Comparison of ENCODE assay signal across 1 fruit fly cellular context in the genomic region with DNA sequence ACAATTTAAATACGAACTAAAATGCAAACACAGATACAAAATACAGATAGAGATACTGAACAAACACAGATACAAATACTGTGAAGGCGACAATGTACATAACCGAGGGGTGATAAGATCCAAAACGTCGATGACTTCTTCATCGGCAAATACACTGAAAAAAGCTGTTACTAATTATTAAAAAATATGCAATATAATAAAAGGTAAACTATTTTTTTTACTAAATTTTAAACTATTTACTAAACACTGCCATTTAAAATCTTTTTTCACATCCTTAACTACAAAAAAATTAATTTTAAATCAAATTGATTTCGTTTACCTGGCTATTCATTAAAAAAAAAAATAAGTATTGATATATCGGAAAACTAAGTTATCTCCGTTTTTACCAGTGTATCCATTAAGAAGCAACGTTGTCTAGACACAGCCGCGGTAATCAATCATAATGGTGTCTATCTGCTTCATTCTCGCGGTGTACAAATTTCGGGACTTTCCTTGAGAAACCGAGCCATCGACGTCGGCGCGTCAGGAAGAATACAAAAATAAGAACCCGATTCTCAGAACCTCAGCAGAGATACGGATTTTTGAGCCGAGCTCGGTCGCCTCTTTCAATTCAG.
TF ChIP-seq lines count a peak whose summit lies in the region.

No protein-coding gene starts in this region.

TF ChIP-seq in whole organism, embryonic, 481 proteins besides CTCF, POLR2A, EP300 and RAD21 (continued from another document):
- TF ChIP-seq CG11504 (tag; optimal IDR thresholded peaks at IDR 0.05; lab: Kevin White, UChicago) (peak; percentile 87), btn (GFP tag; optimal IDR thresholded peaks at IDR 0.05; lab: Kevin White, UChicago) (peak; percentile 48), her (GFP tag; optimal IDR thresholded peaks at IDR 0.05; lab: Kevin White, UChicago) (peak; percentile 4), CG9817 (tag; optimal IDR thresholded peaks at IDR 0.05; lab: Kevin White, UChicago) (peak; percentile 25), CG4282 (GFP tag; optimal IDR thresholded peaks at IDR 0.05; lab: Kevin White, UChicago) (no peak), ac (GFP tag; optimal IDR thresholded peaks at IDR 0.05; lab: Kevin White, UChicago) (peak; percentile 92), NK7.1 (GFP tag; optimal IDR thresholded peaks at IDR 0.05; lab: Kevin White, UChicago) (peak; percentile 6), CG3847 (GFP tag; IDR thresholded peaks at IDR 0.05; lab: Robert Waterston, UW) (peak; percentile 38), gsb-n (tag; optimal IDR thresholded peaks at IDR 0.05; lab: Kevin White, UChicago) (peak; percentile 97), CrebB (tag; optimal IDR thresholded peaks at IDR 0.05; lab: Kevin White, UChicago) (peak; percentile 49), Bgb (GFP tag; IDR thresholded peaks at IDR 0.05; lab: Robert Waterston, UW; ENCODE audit: partially characterized antibody) (no peak), slbo (GFP tag; IDR thresholded peaks at IDR 0.05; lab: Robert Waterston, UW) (peak; percentile 51), toy (GFP tag; IDR thresholded peaks at IDR 0.05; lab: Robert Waterston, UW) (no peak), CG1832 (GFP tag; optimal IDR thresholded peaks at IDR 0.05; lab: Kevin White, UChicago) (no peak), CG4617 (GFP tag; optimal IDR thresholded peaks at IDR 0.05; lab: Kevin White, UChicago; ENCODE audit: borderline replicate concordance) (peak; percentile 62), CG3163 (GFP tag; optimal IDR thresholded peaks at IDR 0.05; lab: Kevin White, UChicago) (no peak), sqz (GFP tag; optimal IDR thresholded peaks at IDR 0.05; lab: Kevin White, UChicago) (peak; percentile 73), pita (GFP tag; optimal IDR thresholded peaks at IDR 0.05; lab: Kevin White, UChicago) (no peak), mirr (GFP tag; optimal IDR thresholded peaks at IDR 0.05; lab: Kevin White, UChicago) (no peak), CG17359 (tag; optimal IDR thresholded peaks at IDR 0.05; lab: Kevin White, UChicago) (peak; percentile 81), CG6254 (GFP tag; optimal IDR thresholded peaks at IDR 0.05; lab: Kevin White, UChicago) (peak; percentile 79), CG11398 (GFP tag; optimal IDR thresholded peaks at IDR 0.05; lab: Kevin White, UChicago) (peak; percentile 52), HmgZ (tag; optimal IDR thresholded peaks at IDR 0.05; lab: Kevin White, UChicago) (peak; percentile 6), jing (GFP tag; optimal IDR thresholded peaks at IDR 0.05; lab: Kevin White, UChicago) (peak; percentile 12), gro (GFP tag; optimal IDR thresholded peaks at IDR 0.05; lab: Kevin White, UChicago) (no peak), fru (optimal IDR thresholded peaks at IDR 0.05; lab: Kevin White, UChicago) (no peak), CG11093 (GFP tag; IDR thresholded peaks at IDR 0.05; lab: Robert Waterston, UW) (peak; percentile 77), Atf3 (GFP tag; optimal IDR thresholded peaks at IDR 0.05; lab: Kevin White, UChicago) (no peak), NC2β (GFP tag; optimal IDR thresholded peaks at IDR 0.05; lab: Kevin White, UChicago) (peak; percentile 37), Meics (GFP tag; optimal IDR thresholded peaks at IDR 0.05; lab: Kevin White, UChicago) (peak; percentile 54), CG2889 (GFP tag; IDR thresholded peaks at IDR 0.05; lab: Robert Waterston, UW) (no peak), yki (optimal IDR thresholded peaks at IDR 0.05; lab: Kevin White, UChicago) (no peak), caup (GFP tag; optimal IDR thresholded peaks at IDR 0.05; lab: Kevin White, UChicago; ENCODE audit: severe bottlenecking) (peak; percentile 54), dmrt99B (tag; optimal IDR thresholded peaks at IDR 0.05; lab: Kevin White, UChicago) (peak; percentile 85), CG31441 (GFP tag; IDR thresholded peaks at IDR 0.05; lab: Robert Waterston, UW) (peak; percentile 97), salm (tag; optimal IDR thresholded peaks at IDR 0.05; lab: Kevin White, UChicago) (peak; percentile 59), CG15696 (tag; optimal IDR thresholded peaks at IDR 0.05; lab: Kevin White, UChicago) (peak; percentile 99), Hr78 (GFP tag; optimal IDR thresholded peaks at IDR 0.05; lab: Kevin White, UChicago) (peak in 1 of 2 experiments; percentile 76), Xrp1 (GFP tag; IDR thresholded peaks at IDR 0.05; lab: Robert Waterston, UW) (peak; percentile 94), CG14710 (tag; optimal IDR thresholded peaks at IDR 0.05; lab: Kevin White, UChicago) (peak; percentile 98), Dip2 (GFP tag; IDR thresholded peaks at IDR 0.05; lab: Robert Waterston, UW) (no peak), Doc3 (GFP tag; IDR thresholded peaks at IDR 0.05; lab: Robert Waterston, UW; ENCODE audit: partially characterized antibody) (no peak), Hand (GFP tag; optimal IDR thresholded peaks at IDR 0.05; lab: Kevin White, UChicago) (no peak), klu (GFP tag; IDR thresholded peaks at IDR 0.05; lab: Robert Waterston, UW) (no peak; the same call in 1 of the 2 replicates), GATAe (GFP tag; conservative IDR thresholded peaks at IDR 0.05; lab: Robert Waterston, UW) (no peak), mam (GFP tag; optimal IDR thresholded peaks at IDR 0.05; lab: Kevin White, UChicago) (no peak), stc (GFP tag; IDR thresholded peaks at IDR 0.05; lab: Robert Waterston, UW) (no peak), stwl (tag; optimal IDR thresholded peaks at IDR 0.05; lab: Kevin White, UChicago) (peak; percentile 61), Taf1 (GFP tag; IDR thresholded peaks at IDR 0.05; lab: Robert Waterston, UW) (no peak), gfzf (GFP tag; optimal IDR thresholded peaks at IDR 0.05; lab: Kevin White, UChicago) (no peak), CG15269 (tag; optimal IDR thresholded peaks at IDR 0.05; lab: Kevin White, UChicago) (peak; percentile 74), BEAF-32 (GFP tag; optimal IDR thresholded peaks at IDR 0.05; lab: Kevin White, UChicago) (no peak), nom (GFP tag; optimal IDR thresholded peaks at IDR 0.05; lab: Kevin White, UChicago) (no peak), Usf (GFP tag; optimal IDR thresholded peaks at IDR 0.05; lab: Kevin White, UChicago) (peak; percentile 89), Nf-YC (tag; optimal IDR thresholded peaks at IDR 0.05; lab: Kevin White, UChicago) (peak; percentile 24), Chrac-16 (GFP tag; optimal IDR thresholded peaks at IDR 0.05; lab: Kevin White, UChicago) (peak; percentile 89), CG11085 (GFP tag; IDR thresholded peaks at IDR 0.05; lab: Robert Waterston, UW) (no peak), CG12744 (GFP tag; optimal IDR thresholded peaks at IDR 0.05; lab: Kevin White, UChicago) (no peak), eve (GFP tag; optimal IDR thresholded peaks at IDR 0.05; lab: Kevin White, UChicago) (peak; percentile 45 to 90), Hmx (GFP tag; optimal IDR thresholded peaks at IDR 0.05; lab: Kevin White, UChicago) (no peak), h (optimal IDR thresholded peaks at IDR 0.05; lab: Kevin White, UChicago) (no peak), eyg (GFP tag; optimal IDR thresholded peaks at IDR 0.05; lab: Kevin White, UChicago) (no peak)
